Worm (Caenorhabditis elegans): ENCODE measurements around the gene ifa-3.

ce11 chrX:16263287-16263686 is 6.6 kb downstream of the ifa-3 start:
- TF ChIP-seq W03F9.2 (tag; optimal IDR thresholded peaks at IDR 0.05): no peak
- TF ChIP-seq dao-5 (tag; optimal IDR thresholded peaks at IDR 0.05): no peak
- TF ChIP-seq him-1 (tag; optimal IDR thresholded peaks at IDR 0.05): no peak

Data from whole organism, L4/young adult.